Worm (Caenorhabditis elegans) whole organism, L4 larva: ENCODE data around the gene C50B8.5.

Experiments used
- ZK337.2 ChIP-seq: fragments of 200-800 bp; sonication (Bioruptor generic); IDR thresholded peaks from 2 replicates; pipeline ENCODE4 v1.3.6; 2022; ENCODE audit warnings: missing genetic modification reagents, missing genetic modification characterization, missing compliant biosample characterization
- ceh-20 ChIP-seq: fragments of 200-800 bp; sonication (Bioruptor generic); IDR thresholded peaks from 2 replicates; pipeline ENCODE4 v1.3.6; 2022; ENCODE audit warnings: missing genetic modification reagents, missing genetic modification characterization, missing compliant biosample characterization
- daf-8 ChIP-seq: fragments of 200-800 bp; sonication (Bioruptor generic); IDR thresholded peaks from 2 replicates; pipeline ENCODE4 v1.3.6; 2022; ENCODE audit warnings: missing genetic modification characterization, missing compliant biosample characterization
- dve-1 ChIP-seq: sonication (generic microtip); optimal IDR thresholded peaks from 2 replicates; lab custom pipeline; 2017; ENCODE audit warnings: antibody characterized with exemption, mild to moderate bottlenecking, missing genetic modification characterization, missing compliant biosample characterization; ENCODE audit not compliant: insufficient read depth
- lin-13 ChIP-seq: fragments of 150-350 bp; optimal IDR thresholded peaks from 2 replicates; lab custom pipeline; 2014; ENCODE audit warnings: missing biosample characterization, missing genetic modification reagents, missing genetic modification characterization
- lin-15B ChIP-seq: fragments of 150-350 bp; sonication (generic microtip); optimal IDR thresholded peaks from 3 replicates; lab custom pipeline; 2014; ENCODE audit warnings: missing biosample characterization, missing genetic modification characterization
- nhr-11 ChIP-seq: fragments of 150-350 bp; optimal IDR thresholded peaks from 2 replicates; lab custom pipeline; 2014; ENCODE audit warnings: missing biosample characterization, missing genetic modification characterization
- nhr-28 ChIP-seq: fragments of 150-350 bp; optimal IDR thresholded peaks from 2 replicates; lab custom pipeline; 2014; ENCODE audit warnings: missing biosample characterization, missing genetic modification characterization
- nhr-77 ChIP-seq: fragments of 150-350 bp; optimal IDR thresholded peaks from 2 replicates; lab custom pipeline; 2014; ENCODE audit warnings: missing biosample characterization, missing genetic modification characterization
- php-3 ChIP-seq: fragments of 200-800 bp; sonication (Bioruptor generic); IDR thresholded peaks from 2 replicates; pipeline ENCODE4 v1.3.6; 2022; ENCODE audit warnings: missing genetic modification reagents, missing genetic modification characterization, missing compliant biosample characterization
- unc-130 ChIP-seq: sonication (generic microtip); optimal IDR thresholded peaks from 2 replicates; lab custom pipeline; 2016; ENCODE audit warnings: missing genetic modification reagents, missing genetic modification characterization, missing compliant biosample characterization

DNA sequence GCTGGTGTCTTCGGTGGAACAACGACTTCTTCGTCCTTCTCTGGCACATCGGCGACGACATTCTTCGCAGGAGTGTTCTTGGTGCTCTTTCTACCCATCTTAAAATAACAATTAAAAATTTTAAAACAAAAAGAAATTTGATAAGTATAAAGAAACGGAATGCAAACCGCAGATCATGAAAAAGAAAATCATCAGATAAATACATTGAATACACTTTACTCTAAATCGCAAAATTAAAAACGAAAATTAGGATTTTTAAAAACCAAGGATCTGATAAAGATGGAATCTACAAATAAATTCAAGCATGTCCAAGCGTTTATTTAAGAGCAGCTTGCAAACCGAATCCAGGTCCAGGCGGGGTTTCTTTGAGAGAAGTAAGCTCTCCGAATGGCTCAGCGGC, 43.7 kb downstream of the C50B8.5 start, which contains the start of gene F53F4.11:
- TF ChIP-seq unc-130 (GFP tag; lab: Kevin White, UChicago) (no peak), daf-8 (GFP tag; lab: Robert Waterston, UW) (no peak), nhr-77 (tag; lab: Kevin White, UChicago) (no peak), nhr-28 (tag; lab: Kevin White, UChicago) (no peak), lin-13 (no peak), ceh-20 (GFP tag; lab: Robert Waterston, UW) (no peak), php-3 (GFP tag; lab: Robert Waterston, UW) (no peak), lin-15B (tag; lab: Kevin White, UChicago) (no peak), ZK337.2 (GFP tag; lab: Robert Waterston, UW) (no peak), nhr-11 (tag; lab: Kevin White, UChicago) (no peak), dve-1 (no peak)
